Worm (Caenorhabditis elegans) whole organism, midembryonic: Measurements from ENCODE around the gene wdr-20.

Experiments
- T22C8.4 ChIP-seq: fragments of 200-800 bp; sonication (Bioruptor generic); IDR thresholded peaks from 2 replicates; pipeline ENCODE4 v1.3.6; 2022; ENCODE audit warnings: missing genetic modification characterization, missing compliant biosample characterization
- cog-1 ChIP-seq: sonication (generic microtip); optimal IDR thresholded peaks from 2 replicates; lab custom pipeline; 2016; ENCODE audit warnings: missing genetic modification characterization, missing compliant biosample characterization
- flt-1 ChIP-seq: fragments of 200-800 bp; sonication (Bioruptor generic); IDR thresholded peaks from 2 replicates; pipeline ENCODE4 v1.3.6; 2022; ENCODE audit warnings: missing genetic modification characterization, missing compliant biosample characterization
- klf-2 ChIP-seq: fragments of 200-800 bp; sonication (Bioruptor generic); conservative IDR thresholded peaks from 2 replicates; pipeline ENCODE4 v1.3.6; 2022; ENCODE audit warnings: missing genetic modification reagents, missing genetic modification characterization, missing compliant biosample characterization
- med-1 ChIP-seq: sonication (generic microtip); optimal IDR thresholded peaks from 2 replicates; lab custom pipeline; 2017; ENCODE audit warnings: missing genetic modification characterization, mild to moderate bottlenecking, missing compliant biosample characterization, antibody characterized with exemption, missing genetic modification reagents; ENCODE audit not compliant: insufficient read depth
- ref-1 ChIP-seq: fragments of 200-800 bp; sonication (Bioruptor generic); conservative IDR thresholded peaks from 2 replicates; pipeline ENCODE4 v1.3.6; 2022; ENCODE audit warnings: missing genetic modification reagents, missing genetic modification characterization, missing compliant biosample characterization
- tab-1 ChIP-seq: fragments of 200-800 bp; sonication (Bioruptor generic); IDR thresholded peaks from 2 replicates; pipeline ENCODE4 v1.3.6; 2022; ENCODE audit warnings: missing genetic modification characterization, missing compliant biosample characterization
- ztf-23 ChIP-seq: fragments of 200-800 bp; sonication (Bioruptor generic); IDR thresholded peaks from 2 replicates; pipeline ENCODE4 v1.3.6; 2022; ENCODE audit warnings: missing genetic modification reagents, missing genetic modification characterization, missing compliant biosample characterization
- ztf-29 ChIP-seq: fragments of 200-800 bp; sonication (Bioruptor generic); IDR thresholded peaks from 2 replicates; pipeline ENCODE4 v1.3.6; 2022; ENCODE audit warnings: missing genetic modification reagents, missing genetic modification characterization, missing compliant biosample characterization

wdr-20 gene

DNA sequence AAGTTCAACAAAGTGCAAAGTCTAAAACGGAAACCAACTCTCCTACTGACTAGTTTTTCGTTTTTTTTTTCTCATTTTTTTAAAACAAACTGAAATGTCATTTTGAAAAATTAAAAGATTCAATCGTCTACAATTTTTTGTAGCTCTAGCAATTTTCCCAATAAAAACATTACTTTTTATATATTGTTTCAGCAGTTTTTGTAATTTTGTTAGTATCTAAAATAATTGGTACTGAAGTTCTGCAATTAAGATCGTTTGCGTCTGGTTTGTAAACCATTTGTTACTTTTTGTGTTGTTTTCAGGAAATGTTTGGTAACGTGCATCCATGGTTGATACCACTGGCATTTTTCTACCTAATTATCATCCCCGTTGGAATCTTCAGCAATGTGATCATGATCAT, 24.6 kb upstream of the wdr-20 start, which contains the start of gene srsx-30:
srsx-30 (plus strand) TSS at position 301 of the 400 bp plus-strand sequence.
- TF ChIP-seq ztf-29 (GFP tag; lab: Robert Waterston, UW) (no peak), klf-2 (GFP tag; lab: Robert Waterston, UW) (no peak), ztf-23 (no peak), med-1 (GFP tag; lab: Kevin White, UChicago) (no peak), T22C8.4 (GFP tag; lab: Robert Waterston, UW) (no peak), ref-1 (GFP tag; lab: Robert Waterston, UW) (no peak), tab-1 (GFP tag; lab: Robert Waterston, UW) (no peak), flt-1 (GFP tag; lab: Robert Waterston, UW) (no peak), cog-1 (tag; lab: Kevin White, UChicago) (no peak)

DNA sequence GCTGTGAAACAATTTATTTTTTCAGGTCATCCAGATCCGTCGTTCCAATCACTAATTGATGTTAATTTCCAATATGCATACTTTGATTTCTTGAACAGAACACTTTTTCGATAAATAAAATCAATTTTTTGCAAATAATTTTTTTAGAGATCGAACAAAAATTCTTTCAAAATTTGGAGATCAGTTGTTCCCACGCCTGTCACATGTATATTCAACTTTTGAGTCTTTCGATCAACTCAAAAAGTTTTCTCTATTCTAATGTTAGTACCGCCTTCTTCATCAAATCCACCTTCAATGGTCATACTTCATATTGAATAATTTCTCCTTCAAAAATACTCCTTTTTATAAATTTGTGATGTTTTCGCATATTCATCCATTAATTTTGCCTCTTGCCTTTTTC, 20.7 kb upstream of the wdr-20 start, which contains the start of gene srsx-29:
srsx-29 (plus strand) TSS at position 301 of the 400 bp plus-strand sequence.
- TF ChIP-seq tab-1 (GFP tag; lab: Robert Waterston, UW) (no peak), med-1 (GFP tag; lab: Kevin White, UChicago) (no peak), ztf-23 (no peak), ref-1 (GFP tag; lab: Robert Waterston, UW) (no peak), T22C8.4 (GFP tag; lab: Robert Waterston, UW) (no peak), ztf-29 (GFP tag; lab: Robert Waterston, UW) (no peak), klf-2 (GFP tag; lab: Robert Waterston, UW) (no peak), cog-1 (tag; lab: Kevin White, UChicago) (no peak), flt-1 (GFP tag; lab: Robert Waterston, UW) (no peak)

DNA sequence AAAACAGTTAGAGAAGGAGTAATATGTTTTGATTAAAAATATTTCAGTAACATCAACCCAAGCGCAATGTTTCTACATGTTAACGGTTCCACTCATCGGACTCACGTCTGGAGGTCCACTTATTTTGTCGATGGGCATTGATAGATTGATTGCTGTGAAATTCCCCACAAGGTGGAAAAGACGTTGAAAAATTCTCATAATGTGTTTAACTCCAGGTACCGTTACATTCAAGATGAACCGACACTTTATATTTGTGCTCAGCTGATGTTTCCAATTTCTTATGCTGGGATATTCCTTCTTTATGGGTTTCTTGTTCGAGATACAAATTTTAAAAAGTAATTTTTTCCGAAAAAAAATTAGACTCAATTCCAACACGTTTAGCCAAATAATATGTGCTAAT, 19.1 kb upstream of the wdr-20 start:
- no peak for TF ChIP-seq cog-1 (tag; lab: Kevin White, UChicago)
- TF ChIP-seq ztf-29 (GFP tag; lab: Robert Waterston, UW): no peak
- TF ChIP-seq ztf-23: no peak
- TF ChIP-seq tab-1 (GFP tag; lab: Robert Waterston, UW): no peak
- no peak for TF ChIP-seq med-1 (GFP tag; lab: Kevin White, UChicago)
- no peak for TF ChIP-seq flt-1 (GFP tag; lab: Robert Waterston, UW)
- no peak for TF ChIP-seq T22C8.4 (GFP tag; lab: Robert Waterston, UW)
- no peak for TF ChIP-seq klf-2 (GFP tag; lab: Robert Waterston, UW)
- no peak for TF ChIP-seq ref-1 (GFP tag; lab: Robert Waterston, UW)

DNA sequence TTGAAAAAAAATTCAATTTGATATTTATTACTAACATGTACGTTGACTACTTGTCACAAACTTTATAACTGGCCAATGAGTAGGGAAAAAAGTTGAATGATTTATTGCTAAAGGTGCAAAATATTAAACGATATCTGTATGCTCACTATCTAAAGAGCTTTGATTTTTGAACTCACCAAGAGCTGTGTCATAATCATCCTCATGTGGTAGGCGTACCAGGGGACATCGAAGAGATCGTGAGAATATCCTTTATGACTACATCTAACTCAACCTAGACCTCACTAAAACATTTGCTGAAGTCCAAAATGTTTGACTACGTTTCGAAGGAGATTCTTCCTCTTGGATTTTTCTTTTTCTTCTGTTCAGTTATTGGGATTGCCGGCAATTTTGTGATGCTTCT, 18.3 kb upstream of the wdr-20 start, which contains the start of gene srsx-28:
srsx-28 (plus strand) TSS at position 301 of the 400 bp plus-strand sequence.
- TF ChIP-seq med-1 (GFP tag; lab: Kevin White, UChicago) (no peak), ref-1 (GFP tag; lab: Robert Waterston, UW) (no peak), T22C8.4 (GFP tag; lab: Robert Waterston, UW) (no peak), klf-2 (GFP tag; lab: Robert Waterston, UW) (no peak), tab-1 (GFP tag; lab: Robert Waterston, UW) (no peak), flt-1 (GFP tag; lab: Robert Waterston, UW) (no peak), cog-1 (tag; lab: Kevin White, UChicago) (no peak), ztf-29 (GFP tag; lab: Robert Waterston, UW) (no peak), ztf-23 (no peak)

DNA sequence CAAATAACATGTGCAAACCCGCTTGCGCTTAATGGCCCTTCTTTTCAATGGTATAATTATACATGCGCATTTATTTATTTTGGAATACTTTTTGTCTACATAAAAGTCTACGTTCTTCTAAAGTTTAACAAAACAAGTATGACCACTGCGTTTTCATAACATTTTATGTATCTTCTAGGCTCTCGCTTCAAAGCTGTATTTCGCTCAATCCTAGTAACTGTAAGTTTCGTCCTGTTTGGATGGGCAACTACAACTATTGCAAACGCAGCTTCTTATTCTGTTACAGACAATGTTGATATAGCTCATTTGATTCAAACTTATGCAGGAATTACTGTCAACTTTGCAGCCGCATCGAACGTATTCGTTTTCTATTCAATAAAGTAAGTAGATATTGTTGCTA, 15.8 kb upstream of the wdr-20 start, which contains the start of gene srsx-27:
srsx-27 (plus strand) TSS at position 301 of the 400 bp plus-strand sequence.
- TF ChIP-seq cog-1 (tag; lab: Kevin White, UChicago) (no peak), klf-2 (GFP tag; lab: Robert Waterston, UW) (no peak)

DNA sequence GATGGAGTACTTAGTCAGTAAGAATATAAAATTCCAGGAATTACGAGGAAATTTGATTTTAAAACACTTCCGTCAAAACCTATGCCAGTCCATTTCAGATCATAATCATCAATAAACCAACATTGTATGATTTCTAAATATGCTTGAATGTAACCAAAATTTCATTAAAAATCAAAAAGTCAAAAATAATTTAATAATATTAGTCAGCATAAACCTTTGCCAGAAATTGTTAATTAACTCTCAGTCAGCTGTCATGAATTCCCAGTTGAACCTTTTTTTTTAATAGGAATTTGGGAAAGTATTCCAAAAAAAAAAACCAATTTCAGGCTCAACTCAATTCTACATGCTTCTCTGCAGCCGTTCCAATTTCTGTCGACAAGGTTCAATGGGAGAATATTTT, 14.4 kb upstream of the wdr-20 start, which contains the start of gene srsx-26:
srsx-26 (plus strand) TSS at position 301 of the 400 bp plus-strand sequence.
- TF ChIP-seq ztf-23: no peak
- no peak for TF ChIP-seq flt-1 (GFP tag; lab: Robert Waterston, UW)
- no peak for TF ChIP-seq cog-1 (tag; lab: Kevin White, UChicago)
- no peak for TF ChIP-seq tab-1 (GFP tag; lab: Robert Waterston, UW)
- no peak for TF ChIP-seq ztf-29 (GFP tag; lab: Robert Waterston, UW)
- TF ChIP-seq ref-1 (GFP tag; lab: Robert Waterston, UW): no peak

DNA sequence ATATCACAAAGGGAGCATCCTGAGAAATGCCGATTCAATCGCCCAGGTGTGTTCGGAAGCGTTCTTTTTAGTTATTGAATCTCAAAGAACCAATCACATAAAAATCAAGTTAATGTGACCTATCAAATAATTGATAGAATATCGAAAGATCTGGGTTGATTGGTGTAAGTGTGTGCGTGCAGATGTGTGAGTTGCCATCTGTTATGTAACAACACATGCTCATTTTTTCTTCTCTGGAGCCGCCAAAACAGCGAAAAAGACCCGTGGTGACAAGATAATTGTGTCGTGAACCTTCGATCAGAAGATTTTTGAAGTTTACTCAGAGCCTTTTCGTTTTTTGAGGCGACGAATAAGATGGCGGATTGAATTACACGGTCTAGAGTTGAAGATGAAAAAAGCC, 12.8 kb upstream of the wdr-20 start:
- TF ChIP-seq ztf-29 (GFP tag; lab: Robert Waterston, UW) (no peak), T22C8.4 (GFP tag; lab: Robert Waterston, UW) (no peak), ztf-23 (no peak), med-1 (GFP tag; lab: Kevin White, UChicago) (no peak), klf-2 (GFP tag; lab: Robert Waterston, UW) (no peak), cog-1 (tag; lab: Kevin White, UChicago) (no peak), tab-1 (GFP tag; lab: Robert Waterston, UW) (no peak)

DNA sequence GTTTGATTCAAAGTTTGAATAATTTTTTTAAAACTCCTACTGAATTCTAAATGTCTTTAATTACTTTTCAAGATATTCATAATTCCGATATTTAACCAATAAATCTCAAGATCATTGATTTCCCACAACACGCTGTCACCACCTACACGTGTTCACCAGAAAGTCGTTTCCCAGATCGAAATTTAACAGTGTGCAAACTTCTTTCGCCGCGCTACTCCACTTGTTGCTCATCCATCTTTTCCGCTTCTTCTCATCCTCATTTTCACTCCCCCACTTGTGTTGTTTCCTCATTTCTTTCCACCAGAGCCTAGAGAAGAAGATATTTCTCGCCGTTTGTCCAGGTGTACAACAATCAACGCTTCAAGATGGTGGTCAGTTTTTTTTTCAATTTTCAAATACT, 11.7 kb upstream of the wdr-20 start, which contains the start of gene C51E3.9:
C51E3.9 (plus strand) TSS at position 301 of the 400 bp plus-strand sequence.
- TF ChIP-seq cog-1 (tag; lab: Kevin White, UChicago): no peak
- no peak for TF ChIP-seq tab-1 (GFP tag; lab: Robert Waterston, UW)
- no peak for TF ChIP-seq ref-1 (GFP tag; lab: Robert Waterston, UW)
- TF ChIP-seq flt-1 (GFP tag; lab: Robert Waterston, UW): no peak
- no peak for TF ChIP-seq T22C8.4 (GFP tag; lab: Robert Waterston, UW)
- TF ChIP-seq med-1 (GFP tag; lab: Kevin White, UChicago): no peak
- TF ChIP-seq ztf-29 (GFP tag; lab: Robert Waterston, UW): no peak

DNA sequence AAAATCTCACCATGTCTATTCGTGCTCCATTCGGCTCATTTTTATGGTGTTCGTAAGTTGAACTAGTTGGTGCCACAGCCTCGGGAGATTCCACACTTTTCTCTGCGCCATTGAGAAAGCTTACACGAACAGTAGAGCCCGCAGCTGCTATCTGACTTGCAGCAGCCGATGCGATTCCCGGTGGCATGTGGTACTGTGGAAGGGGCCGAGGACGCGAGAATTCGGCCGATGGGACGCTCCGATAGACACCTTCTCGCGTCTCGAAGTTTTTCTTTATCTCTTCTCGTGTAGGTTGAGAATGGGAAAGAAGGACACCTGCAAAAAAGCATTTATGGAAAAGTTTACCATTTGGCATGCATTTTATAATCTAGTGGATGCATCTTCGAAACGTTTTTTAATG, 681 bp downstream of the wdr-20 start:
- no peak for TF ChIP-seq tab-1 (GFP tag; lab: Robert Waterston, UW)
- TF ChIP-seq ztf-23: no peak
- no peak for TF ChIP-seq T22C8.4 (GFP tag; lab: Robert Waterston, UW)
- TF ChIP-seq flt-1 (GFP tag; lab: Robert Waterston, UW): no peak
- no peak for TF ChIP-seq ztf-29 (GFP tag; lab: Robert Waterston, UW)
- TF ChIP-seq ref-1 (GFP tag; lab: Robert Waterston, UW): no peak
- TF ChIP-seq klf-2 (GFP tag; lab: Robert Waterston, UW): no peak
- no peak for TF ChIP-seq cog-1 (tag; lab: Kevin White, UChicago)
- TF ChIP-seq med-1 (GFP tag; lab: Kevin White, UChicago): no peak
